Fruit fly (Drosophila melanogaster): Measurements from ENCODE around the gene bdwf.

DNA sequence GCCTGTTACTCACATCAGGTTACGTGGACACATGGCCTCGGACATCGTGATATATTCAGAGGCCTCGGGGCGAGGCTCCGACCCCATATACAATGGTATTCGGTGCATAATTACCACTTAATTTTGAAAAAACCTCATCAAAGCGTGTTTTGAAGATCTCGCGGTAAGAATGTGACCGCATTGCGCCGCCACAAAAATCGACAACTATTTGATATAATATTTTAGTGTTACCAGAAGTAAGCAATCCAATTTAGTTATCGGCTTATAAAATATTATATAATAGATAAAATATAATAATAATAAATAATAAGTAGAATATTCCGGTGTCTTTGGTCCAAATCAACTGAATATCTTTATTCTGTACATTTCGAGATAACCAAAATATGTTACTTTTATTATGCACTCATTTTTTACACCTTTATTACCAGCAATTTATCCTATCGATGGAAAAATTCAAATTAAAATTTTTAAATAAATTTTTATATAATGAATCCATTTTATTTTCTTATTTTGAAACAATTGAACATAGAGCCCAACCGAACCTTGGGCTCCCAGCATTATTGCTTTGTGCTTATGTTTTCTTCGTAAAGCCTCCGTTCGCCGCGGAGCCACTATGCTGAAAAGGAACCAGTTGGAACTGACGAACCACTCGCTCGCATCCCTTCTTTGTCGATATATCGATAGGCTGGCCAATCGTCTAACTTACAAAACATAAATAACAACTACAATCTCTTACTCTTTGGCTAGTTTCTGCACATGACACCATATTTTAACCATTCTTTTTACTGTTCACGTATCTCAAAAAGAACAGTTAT is 2.7 kb downstream of the bdwf start, which contains the start of the genes CG18213 and Trm7-32:
- TF ChIP-seq CG8478 (optimal IDR thresholded peaks at IDR 0.05) (no peak), EcR (GFP tag; optimal IDR thresholded peaks at IDR 0.05) (no peak), Dll (optimal IDR thresholded peaks at IDR 0.05) (no peak), pan (optimal IDR thresholded peaks at IDR 0.05) (no peak), psq (optimal IDR thresholded peaks at IDR 0.05) (no peak), usp (GFP tag; optimal IDR thresholded peaks at IDR 0.05) (no peak)

Data from whole organism.